Fruit fly (Drosophila melanogaster) Kc167 (cell line): Measurements from ENCODE around the gene Rel.

Experiments used
- Myc ChIP-seq: fragments of >200 bp; optimal IDR thresholded peaks from 2 replicates; lab custom pipeline; 2017; ENCODE audit warnings: missing external identifiers
- Sin3A ChIP-seq: fragments of >200 bp; optimal IDR thresholded peaks from 2 replicates; lab custom pipeline; 2018; ENCODE audit warnings: missing external identifiers
- insv ChIP-seq: fragments of >200 bp; optimal IDR thresholded peaks from 3 replicates; lab custom pipeline; 2018; ENCODE audit warnings: missing external identifiers
- psq ChIP-seq: fragments of >200 bp; optimal IDR thresholded peaks from 2 replicates; lab custom pipeline; 2017; ENCODE audit warnings: missing external identifiers
- ttk ChIP-seq: sonication (Bioruptor generic); optimal IDR thresholded peaks from 2 replicates; lab custom pipeline; 2017; ENCODE audit warnings: missing external identifiers

dm6 chr3R:9029411-9029810 lies 18.4 kb downstream of the Rel start:
- TF ChIP-seq psq (lab: Kevin White, UChicago): no peak
- TF ChIP-seq Myc (lab: Kevin White, UChicago): no peak
- TF ChIP-seq insv: no peak
- TF ChIP-seq Sin3A (lab: Kevin White, UChicago): no peak
- TF ChIP-seq ttk (lab: Kevin White, UChicago): no peak
